Worm (Caenorhabditis elegans): ENCODE measurements around the gene fbxa-44.
"Not testable (repeated sequence)": the region's sequence is repeated elsewhere in the genome, so short reads cannot be mapped to it uniquely, and the experiment has no call there.

fbxa-44 gene

DNA sequence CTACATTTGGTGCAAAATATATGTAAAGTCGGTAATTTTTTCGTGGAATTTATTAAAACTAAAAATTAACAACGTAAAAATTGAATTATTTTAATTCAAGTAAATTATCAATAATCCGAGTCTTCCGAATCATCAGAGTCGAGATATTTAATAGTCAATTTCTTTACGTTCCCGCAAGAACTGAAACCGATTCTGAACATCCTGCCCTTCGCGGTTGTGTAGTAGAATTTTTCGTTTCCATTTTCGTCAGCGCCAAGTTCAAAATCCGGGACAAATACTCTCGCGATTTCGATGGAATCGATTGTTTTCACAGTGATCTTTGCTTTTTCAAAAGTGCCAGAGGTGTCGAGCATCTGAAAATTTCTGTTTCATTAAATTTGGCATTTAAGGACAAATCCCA lies 30.6 kb downstream of the fbxa-44 start (continued):
- TF ChIP-seq rcor-1 (GFP tag; IDR thresholded peaks at IDR 0.05) (no peak), die-1 (tag; optimal IDR thresholded peaks at IDR 0.05) (peak; percentile 21), F39B2.1 (GFP tag; IDR thresholded peaks at IDR 0.05) (0 out of 2 replicates have a peak, but pooled peaks have one; percentile 36), B0261.1 (tag; optimal IDR thresholded peaks at IDR 0.05) (no peak), B0336.3 (GFP tag; IDR thresholded peaks at IDR 0.05) (0 out of 2 replicates have a peak, but pooled peaks have one; percentile 45), Y95B8A.8 (GFP tag; IDR thresholded peaks at IDR 0.05) (peak; percentile 64; the same call in 1 of the 2 replicates)

DNA sequence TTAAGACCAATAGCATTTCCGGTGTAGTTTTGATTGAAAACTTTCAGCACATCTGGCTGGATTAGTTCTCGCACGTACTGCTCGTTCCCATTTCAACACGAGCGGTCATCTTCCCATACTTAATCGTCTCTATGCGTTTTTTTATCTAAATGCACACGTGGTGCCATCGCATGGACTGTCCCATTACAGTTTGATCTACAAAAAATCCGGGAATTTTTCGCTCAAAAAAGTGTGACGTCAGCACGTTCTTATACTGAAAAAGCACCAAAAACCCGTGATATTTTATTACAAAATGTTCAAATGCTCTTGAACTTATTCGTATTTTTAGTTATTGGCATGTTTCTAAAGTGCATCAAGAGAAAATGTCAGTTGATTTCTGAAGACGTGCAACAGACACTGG lies 32.9 kb downstream of the fbxa-44 start, which contains the start of gene Y102A5C.4:
Gene Y102A5C.4, plus strand, starts transcription at position 301 of the 400 bp plus-strand sequence.
- TF ChIP-seq hsf-1 (GFP tag; IDR thresholded peaks at IDR 0.05) = no peak
- TF ChIP-seq Y95B8A.8 (GFP tag; IDR thresholded peaks at IDR 0.05) = no peak
- TF ChIP-seq ceh-58 (GFP tag; IDR thresholded peaks at IDR 0.05) = no peak

- no peak for TF ChIP-seq ceh-79 (tag; optimal IDR thresholded peaks at IDR 0.05)
- no peak for TF ChIP-seq madf-6 (GFP tag; IDR thresholded peaks at IDR 0.05)
- TF ChIP-seq mel-28 (tag; optimal IDR thresholded peaks at IDR 0.05; ENCODE audit: borderline replicate concordance) = no peak
- no peak for TF ChIP-seq snpc-1.3 (tag; optimal IDR thresholded peaks at IDR 0.05; ENCODE audit: insufficient read depth)
- no peak for TF ChIP-seq ceh-27 (GFP tag; optimal IDR thresholded peaks at IDR 0.05)
- no peak for TF ChIP-seq K11D2.4 (GFP tag; IDR thresholded peaks at IDR 0.05)
- no peak for TF ChIP-seq F55B11.4 (tag; optimal IDR thresholded peaks at IDR 0.05; ENCODE audit: borderline replicate concordance, insufficient read depth)
- no peak for TF ChIP-seq F10E7.11 (tag; optimal IDR thresholded peaks at IDR 0.05)
- TF ChIP-seq B0035.1 (tag; optimal IDR thresholded peaks at IDR 0.05) = no peak
- TF ChIP-seq cebp-1 (GFP tag; IDR thresholded peaks at IDR 0.05) = no peak
- no peak for TF ChIP-seq cebp-1 (tag; optimal IDR thresholded peaks at IDR 0.05)
- no peak for TF ChIP-seq hrde-1 (tag; optimal IDR thresholded peaks at IDR 0.05; ENCODE audit: borderline replicate concordance)
- no peak for TF ChIP-seq ccch-3 (GFP tag; optimal IDR thresholded peaks at IDR 0.05)
- TF ChIP-seq Y53G8AR.9 (GFP tag; conservative IDR thresholded peaks at IDR 0.05) = no peak
- TF ChIP-seq fkh-3 (tag; optimal IDR thresholded peaks at IDR 0.05) = no peak
- TF ChIP-seq rcor-1 (GFP tag; IDR thresholded peaks at IDR 0.05) = no peak
- TF ChIP-seq sea-2 (GFP tag; IDR thresholded peaks at IDR 0.05) = no peak
- no peak for TF ChIP-seq lin-26 (GFP tag; IDR thresholded peaks at IDR 0.05)
These were observed 38.3 kb downstream of the fbxa-44 start, which contains the start of gene Y102A5C.36 for ce11 chrV:16927345-16927744. Y102A5C.36 (minus strand) TSS chrV:16927445.

DNA sequence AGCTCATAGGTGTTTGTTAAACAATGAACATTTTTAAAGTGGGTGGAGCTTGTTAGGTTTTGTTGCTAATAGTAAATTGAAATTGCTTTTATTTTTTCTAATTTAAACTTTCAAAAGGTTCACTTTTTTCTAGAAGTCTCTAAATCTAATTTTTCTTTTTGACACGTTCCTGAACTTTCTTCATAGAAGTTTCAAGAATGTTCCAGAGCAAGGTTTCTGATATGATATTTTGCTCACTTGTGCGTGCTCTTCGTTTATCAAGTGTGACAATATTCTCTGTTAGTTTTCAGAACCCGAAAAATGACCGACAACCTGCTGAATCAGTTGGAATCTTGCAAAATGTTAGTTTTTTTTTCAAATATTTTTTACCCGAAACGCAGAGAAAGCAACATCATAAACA lies 49.7 kb downstream of the fbxa-44 start, which contains the start of gene fbxa-148:
Gene fbxa-148, plus strand, starts transcription at position 301 of the 400 bp plus-strand sequence.
- not testable (repeated sequence) for TF ChIP-seq mel-28 (tag; optimal IDR thresholded peaks at IDR 0.05; ENCODE audit: borderline replicate concordance); egl-44 (GFP tag; IDR thresholded peaks at IDR 0.05); lsy-27 (tag; optimal IDR thresholded peaks at IDR 0.05; ENCODE audit: borderline replicate concordance, insufficient read depth)
